Worm (Caenorhabditis elegans) whole organism, L3 larva: ENCODE measurements around the gene col-98.

ENCODE experiments used
- elt-2 ChIP-seq: sonication (generic microtip); optimal IDR thresholded peaks from 2 replicates; lab custom pipeline; 2016; ENCODE audit warnings: missing genetic modification reagents, mild to moderate bottlenecking, missing genetic modification characterization, missing compliant biosample characterization
- lin-15B ChIP-seq: fragments of 150-350 bp; optimal IDR thresholded peaks from 2 replicates; lab custom pipeline; 2014; ENCODE audit warnings: missing biosample characterization, missing genetic modification characterization
- lin-39 ChIP-seq: fragments of 150-350 bp; optimal IDR thresholded peaks from 2 replicates; lab custom pipeline; 2018; ENCODE audit warnings: missing biosample characterization, missing genetic modification reagents, missing genetic modification characterization
- nhr-11 ChIP-seq: fragments of 150-350 bp; optimal IDR thresholded peaks from 2 replicates; lab custom pipeline; 2014; ENCODE audit warnings: missing biosample characterization, missing genetic modification characterization
- nhr-23 ChIP-seq: fragments of 150-350 bp; optimal IDR thresholded peaks from 2 replicates; lab custom pipeline; 2014; ENCODE audit warnings: missing biosample characterization, missing genetic modification reagents, missing genetic modification characterization
- nhr-77 ChIP-seq: fragments of 150-350 bp; optimal IDR thresholded peaks from 2 replicates; lab custom pipeline; 2014; ENCODE audit warnings: missing biosample characterization, missing genetic modification characterization

ce11 chrIII:13000457-13000856 is 18.4 kb upstream of the col-98 start, which contains the start of gene ZK1010.8:
- TF ChIP-seq nhr-77 (no peak), lin-15B (tag; lab: Kevin White, UChicago) (no peak), nhr-11 (tag; lab: Kevin White, UChicago) (no peak), lin-39 (tag; lab: Kevin White, UChicago) (no peak), nhr-23 (no peak), elt-2 (tag; lab: Kevin White, UChicago) (no peak)
